Fruit fly (Drosophila melanogaster): Measurements from ENCODE around the gene dlt.

Gene dlt

dm6 chr3L:1827809-1828371 is 32.8 kb upstream of the dlt start:
- TF ChIP-seq CG9948 (tag; optimal IDR thresholded peaks at IDR 0.05) = no peak
- no peak for TF ChIP-seq gl (tag; optimal IDR thresholded peaks at IDR 0.05)
- TF ChIP-seq CG15710 (tag; optimal IDR thresholded peaks at IDR 0.05) = no peak
- no peak for TF ChIP-seq CG34367 (tag; optimal IDR thresholded peaks at IDR 0.05)
- no peak for TF ChIP-seq Pif1B (GFP tag; optimal IDR thresholded peaks at IDR 0.05)
- TF ChIP-seq Pif1A (GFP tag; optimal IDR thresholded peaks at IDR 0.05) = no peak
- TF ChIP-seq Snoo (tag; optimal IDR thresholded peaks at IDR 0.05) = peak; percentile 1
- TF ChIP-seq Ets98B (GFP tag; IDR thresholded peaks at IDR 0.05) = no peak
- TF ChIP-seq CG10348 (GFP tag; IDR thresholded peaks at IDR 0.05) = no peak
- no peak for TF ChIP-seq CG4496 (GFP tag; IDR thresholded peaks at IDR 0.05)
- no peak for TF ChIP-seq CG17806 (tag; optimal IDR thresholded peaks at IDR 0.05)
- no peak for TF ChIP-seq CG8301 (tag; optimal IDR thresholded peaks at IDR 0.05)
- TF ChIP-seq fd96Ca (GFP tag; IDR thresholded peaks at IDR 0.05) = no peak
- no peak for TF ChIP-seq CG12605 (GFP tag; IDR thresholded peaks at IDR 0.05)
- TF ChIP-seq CG32121 (GFP tag; IDR thresholded peaks at IDR 0.05) = no peak
- no peak for TF ChIP-seq CG14655 (GFP tag; optimal IDR thresholded peaks at IDR 0.05)
- no peak for TF ChIP-seq D1 (tag; optimal IDR thresholded peaks at IDR 0.05)
- TF ChIP-seq CG13204 (GFP tag; optimal IDR thresholded peaks at IDR 0.05) = peak; percentile 38
- TF ChIP-seq rn (GFP tag; IDR thresholded peaks at IDR 0.05) = no peak
- TF ChIP-seq EcR (GFP tag; optimal IDR thresholded peaks at IDR 0.05) = peak; percentile 75
- TF ChIP-seq CG8159 (tag; optimal IDR thresholded peaks at IDR 0.05) = no peak

dm6 chr3L:1822365-1822764 is 27.2 kb upstream of the dlt start:
- TF ChIP-seq CG8301 (tag; optimal IDR thresholded peaks at IDR 0.05) (no peak), EcR (GFP tag; optimal IDR thresholded peaks at IDR 0.05) (peak; percentile 22), CG4496 (GFP tag; IDR thresholded peaks at IDR 0.05) (0 out of 3 replicates have a peak, but pooled peaks have one; percentile 19), CG13204 (GFP tag; optimal IDR thresholded peaks at IDR 0.05) (peak; percentile 45)

dm6 chr3L:1821140-1821539 is 26.0 kb upstream of the dlt start:
- TF ChIP-seq Snoo (tag; optimal IDR thresholded peaks at IDR 0.05) (no peak), CG32121 (GFP tag; IDR thresholded peaks at IDR 0.05) (no peak), CG14655 (GFP tag; optimal IDR thresholded peaks at IDR 0.05) (no peak), D1 (tag; optimal IDR thresholded peaks at IDR 0.05) (no peak), CG10348 (GFP tag; IDR thresholded peaks at IDR 0.05) (no peak), CG13204 (GFP tag; optimal IDR thresholded peaks at IDR 0.05) (peak; percentile 36), EcR (GFP tag; optimal IDR thresholded peaks at IDR 0.05) (peak; percentile 84)

dm6 chr3L:1818834-1819233 is 23.7 kb upstream of the dlt start:
- TF ChIP-seq EcR (GFP tag; optimal IDR thresholded peaks at IDR 0.05) (peak; percentile 93), CG8159 (tag; optimal IDR thresholded peaks at IDR 0.05) (no peak)

dm6 chr3L:1817405-1817804 is 22.3 kb upstream of the dlt start:
- TF ChIP-seq CG9948 (tag; optimal IDR thresholded peaks at IDR 0.05) (no peak), D1 (tag; optimal IDR thresholded peaks at IDR 0.05) (no peak), CG8301 (tag; optimal IDR thresholded peaks at IDR 0.05) (no peak)

DNA sequence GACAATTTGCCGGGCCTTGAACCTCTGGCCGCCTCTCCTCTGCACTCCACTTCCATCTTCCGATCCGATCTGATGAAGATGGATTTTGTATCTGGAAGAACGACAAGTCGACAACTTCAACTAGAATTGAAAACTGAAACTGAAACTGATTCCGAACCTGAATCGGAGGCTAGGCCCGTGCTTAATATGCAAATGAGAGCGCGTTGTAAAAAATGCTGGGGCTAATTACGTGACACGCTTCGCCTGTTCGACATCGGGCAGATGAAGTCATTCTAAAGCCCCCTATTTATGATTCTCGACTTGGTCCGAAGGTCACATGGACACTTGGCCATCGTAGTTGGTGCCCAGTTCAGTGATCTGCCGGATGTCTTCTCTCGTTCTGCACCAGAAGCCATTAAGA is 21.5 kb upstream of the dlt start:
- TF ChIP-seq D1 (tag; optimal IDR thresholded peaks at IDR 0.05) (no peak), EcR (GFP tag; optimal IDR thresholded peaks at IDR 0.05) (peak; percentile 83), gl (tag; optimal IDR thresholded peaks at IDR 0.05) (no peak)

DNA sequence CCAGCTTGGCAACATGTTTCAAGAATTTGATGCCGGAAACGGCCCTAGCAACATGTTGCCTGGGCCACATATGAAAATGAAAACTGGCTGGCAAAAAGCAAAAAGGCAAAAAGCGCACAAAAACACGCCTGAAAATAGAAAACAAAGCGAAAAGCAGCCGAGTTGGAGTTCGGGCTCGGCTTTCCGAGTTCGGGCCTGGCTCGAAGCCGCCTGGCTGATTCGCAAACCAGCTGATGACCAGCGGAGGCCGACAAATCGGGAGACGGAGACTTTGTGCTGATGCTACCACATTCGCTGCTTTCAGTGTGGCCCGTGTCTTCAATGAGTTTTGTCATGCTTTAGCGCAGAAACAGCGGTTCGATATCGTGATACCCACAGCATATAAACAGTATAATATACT is 15.2 kb upstream of the dlt start, which contains the start of gene GV1:
TSS of gene GV1 (plus strand) at position 301 of the 400 bp plus-strand sequence.
- TF ChIP-seq fd96Ca (GFP tag; IDR thresholded peaks at IDR 0.05) (peak; percentile 72; the same call in 2 of the 3 replicates), Pif1A (GFP tag; optimal IDR thresholded peaks at IDR 0.05) (peak; percentile 78), EcR (GFP tag; optimal IDR thresholded peaks at IDR 0.05) (peak; percentile 77), CG15710 (tag; optimal IDR thresholded peaks at IDR 0.05) (peak; percentile 82), CG4496 (GFP tag; IDR thresholded peaks at IDR 0.05) (peak; percentile 88), CG13204 (GFP tag; optimal IDR thresholded peaks at IDR 0.05) (peak; percentile 95), CG12605 (GFP tag; IDR thresholded peaks at IDR 0.05) (peak; percentile 96), CG8159 (tag; optimal IDR thresholded peaks at IDR 0.05) (peak; percentile 80), CG34367 (tag; optimal IDR thresholded peaks at IDR 0.05) (peak; percentile 83), gl (tag; optimal IDR thresholded peaks at IDR 0.05) (peak; percentile 95), CG17806 (tag; optimal IDR thresholded peaks at IDR 0.05) (peak; percentile 72), CG32121 (GFP tag; IDR thresholded peaks at IDR 0.05) (peak; percentile 71), CG14655 (GFP tag; optimal IDR thresholded peaks at IDR 0.05) (peak; percentile 70), Ets98B (GFP tag; IDR thresholded peaks at IDR 0.05) (peak; percentile 80), rn (GFP tag; IDR thresholded peaks at IDR 0.05) (no peak), D1 (tag; optimal IDR thresholded peaks at IDR 0.05) (peak; percentile 8), CG9948 (tag; optimal IDR thresholded peaks at IDR 0.05) (peak; percentile 52), CG10348 (GFP tag; IDR thresholded peaks at IDR 0.05) (no peak), CG8301 (tag; optimal IDR thresholded peaks at IDR 0.05) (peak; percentile 69), Snoo (tag; optimal IDR thresholded peaks at IDR 0.05) (peak; percentile 48), Pif1B (GFP tag; optimal IDR thresholded peaks at IDR 0.05) (peak; percentile 73)

All from whole organism, pupa.